Fruit fly (Drosophila melanogaster) whole organism, embryonic: ENCODE data around the gene Rnp4F.

Source experiments
- CG30431 ChIP-seq: fragments of 200-800 bp; sonication (Bioruptor generic); optimal IDR thresholded peaks from 2 replicates; lab custom pipeline; 2017; ENCODE audit warnings: missing biosample characterization, missing genetic modification characterization
- CG34376 ChIP-seq: fragments of 200-800 bp; sonication (Bioruptor generic); optimal IDR thresholded peaks from 2 replicates; lab custom pipeline; 2018; ENCODE audit warnings: missing biosample characterization, mild to moderate bottlenecking, missing genetic modification characterization
- CG8478 ChIP-seq: fragments of >200 bp; optimal IDR thresholded peaks from 2 replicates; lab custom pipeline; 2018
- CG9817 ChIP-seq: fragments of 200-800 bp; sonication (Bioruptor generic); optimal IDR thresholded peaks from 2 replicates; lab custom pipeline; 2018; ENCODE audit warnings: missing biosample characterization, mild to moderate bottlenecking, missing genetic modification characterization, moderate library complexity
- HmgD ChIP-seq: fragments of 200-800 bp; sonication (Bioruptor generic); optimal IDR thresholded peaks from 3 replicates; lab custom pipeline; 2016; ENCODE audit warnings: missing biosample characterization, missing genetic modification characterization
- Max ChIP-seq: fragments of 200-800 bp; sonication (Bioruptor generic); optimal IDR thresholded peaks from 2 replicates; lab custom pipeline; 2016; ENCODE audit warnings: missing biosample characterization, mild to moderate bottlenecking, missing genetic modification characterization
- PHDP ChIP-seq: fragments of 200-800 bp; sonication (Bioruptor generic); optimal IDR thresholded peaks from 3 replicates; lab custom pipeline; 2018; ENCODE audit warnings: missing biosample characterization, mild to moderate bottlenecking, missing genetic modification characterization, moderate library complexity
- kah ChIP-seq: fragments of 200-800 bp; sonication (Bioruptor generic); optimal IDR thresholded peaks from 2 replicates; lab custom pipeline; 2018; ENCODE audit warnings: missing biosample characterization, mild to moderate bottlenecking, missing genetic modification characterization
- psq ChIP-seq: fragments of 200-800 bp; sonication (Bioruptor generic); optimal IDR thresholded peaks from 2 replicates; lab custom pipeline; 2017; ENCODE audit warnings: missing biosample characterization, missing genetic modification characterization

dm6 chrX:5307317-5307716, 15.2 kb downstream of the Rnp4F start, which contains the start of gene CG17764:
- TF ChIP-seq Max (GFP tag; lab: Kevin White, UChicago) (no peak), psq (GFP tag; lab: Kevin White, UChicago) (no peak), kah (GFP tag; lab: Kevin White, UChicago) (no peak), PHDP (tag; lab: Kevin White, UChicago) (no peak), CG9817 (tag; lab: Kevin White, UChicago) (no peak), HmgD (GFP tag; lab: Kevin White, UChicago) (no peak), CG8478 (lab: Kevin White, UChicago) (no peak), CG30431 (GFP tag; lab: Kevin White, UChicago) (no peak), CG34376 (GFP tag; lab: Kevin White, UChicago) (no peak)
